Fruit fly (Drosophila melanogaster) whole organism, embryonic: Measurements from ENCODE around the gene CG43731.

Source experiments
- B-H2 ChIP-seq: fragments of 200-800 bp; sonication (Bioruptor generic); optimal IDR thresholded peaks from 2 replicates; lab custom pipeline; 2018; ENCODE audit warnings: missing biosample characterization, mild to moderate bottlenecking, missing genetic modification characterization
- CG10274 ChIP-seq: fragments of 200-800 bp; sonication (Bioruptor generic); optimal IDR thresholded peaks from 3 replicates; lab custom pipeline; 2017; ENCODE audit warnings: missing biosample characterization, mild to moderate bottlenecking, missing genetic modification characterization
- CG11504 ChIP-seq: fragments of 200-800 bp; sonication (Bioruptor generic); optimal IDR thresholded peaks from 3 replicates; lab custom pipeline; 2019; ENCODE audit warnings: missing biosample characterization, mild to moderate bottlenecking, missing genetic modification characterization, moderate library complexity
- CG11560 ChIP-seq: fragments of 200-800 bp; sonication (Bioruptor generic); IDR thresholded peaks from 3 replicates; pipeline ENCODE4 v1.3.6; 2022; ENCODE audit warnings: missing biosample characterization, missing genetic modification characterization
- CG12071 ChIP-seq: fragments of 200-800 bp; sonication (Bioruptor generic); optimal IDR thresholded peaks from 3 replicates; lab custom pipeline; 2018; ENCODE audit warnings: missing biosample characterization, mild to moderate bottlenecking, missing genetic modification characterization
- CG12391 ChIP-seq: fragments of 200-800 bp; sonication (Bioruptor generic); optimal IDR thresholded peaks from 3 replicates; lab custom pipeline; 2018; ENCODE audit warnings: missing biosample characterization, mild to moderate bottlenecking, missing genetic modification characterization, moderate library complexity
- CG13624 ChIP-seq: fragments of 200-800 bp; sonication (Bioruptor generic); optimal IDR thresholded peaks from 2 replicates; lab custom pipeline; 2016; ENCODE audit warnings: missing biosample characterization, missing genetic modification characterization
- CG13775 ChIP-seq: fragments of 200-800 bp; sonication (Bioruptor generic); optimal IDR thresholded peaks from 3 replicates; lab custom pipeline; 2017; ENCODE audit warnings: missing biosample characterization, mild to moderate bottlenecking, missing genetic modification characterization
- CG16779 ChIP-seq: fragments of 200-800 bp; sonication (Bioruptor generic); IDR thresholded peaks from 2 replicates; pipeline ENCODE4 v1.3.6; 2022; ENCODE audit warnings: missing biosample characterization, missing genetic modification characterization
- CG30431 ChIP-seq: fragments of 200-800 bp; sonication (Bioruptor generic); optimal IDR thresholded peaks from 2 replicates; lab custom pipeline; 2017; ENCODE audit warnings: missing biosample characterization, missing genetic modification characterization
- CG34224 ChIP-seq: fragments of 200-800 bp; sonication (Bioruptor generic); IDR thresholded peaks from 3 replicates; pipeline ENCODE4 v1.3.6; 2022; ENCODE audit warnings: missing biosample characterization, missing genetic modification characterization; ENCODE audit not compliant: partially characterized antibody
- CG3838 ChIP-seq: fragments of 200-800 bp; sonication (Bioruptor generic); optimal IDR thresholded peaks from 3 replicates; lab custom pipeline; 2016; ENCODE audit warnings: missing biosample characterization, missing genetic modification characterization
- CG42726 ChIP-seq: fragments of 200-800 bp; sonication (Bioruptor generic); IDR thresholded peaks from 2 replicates; pipeline ENCODE4 v1.3.6; 2022; ENCODE audit warnings: missing biosample characterization, missing genetic modification characterization; ENCODE audit not compliant: partially characterized antibody
- CG4404 ChIP-seq: fragments of 200-800 bp; sonication (Bioruptor generic); IDR thresholded peaks from 2 replicates; pipeline ENCODE4 v1.3.6; 2022; ENCODE audit warnings: missing biosample characterization, missing genetic modification characterization
- CG6791 ChIP-seq: fragments of 200-800 bp; sonication (Bioruptor generic); IDR thresholded peaks from 3 replicates; pipeline ENCODE4 v1.3.6; 2022; ENCODE audit warnings: missing biosample characterization, missing genetic modification characterization; ENCODE audit not compliant: partially characterized antibody
- CG7745 ChIP-seq: fragments of 200-800 bp; sonication (Bioruptor generic); optimal IDR thresholded peaks from 2 replicates; lab custom pipeline; 2018; ENCODE audit warnings: missing biosample characterization, mild to moderate bottlenecking, missing genetic modification characterization, moderate library complexity
- D ChIP-seq, 2 experiments: fragments of 200-800 bp in 1 of 2; fragments of >200 bp in 1 of 2; sonication (Bioruptor generic) in 1 of 2; optimal IDR thresholded peaks; 2 replicates in 1 of 2; 3 replicates in 1 of 2; lab custom pipeline; 2017; ENCODE audit warnings: mild to moderate bottlenecking in 1 of 2, missing biosample characterization in 1 of 2, missing genetic modification characterization in 1 of 2, missing genetic modification reagents in 1 of 2
- Dbx ChIP-seq: fragments of 200-800 bp; sonication (Bioruptor generic); IDR thresholded peaks from 3 replicates; pipeline ENCODE4 v1.3.6; 2022; ENCODE audit warnings: missing biosample characterization, missing genetic modification characterization
- Dp ChIP-seq: fragments of 200-800 bp; sonication (Bioruptor generic); optimal IDR thresholded peaks from 2 replicates; lab custom pipeline; 2018; ENCODE audit warnings: missing biosample characterization, mild to moderate bottlenecking, missing genetic modification characterization, moderate library complexity
- E2f2 ChIP-seq: fragments of 200-800 bp; sonication (Bioruptor generic); IDR thresholded peaks from 2 replicates; pipeline ENCODE4 v1.3.6; 2022; ENCODE audit warnings: missing biosample characterization, missing genetic modification characterization
- Fer3 ChIP-seq: fragments of 200-800 bp; sonication (Bioruptor generic); optimal IDR thresholded peaks from 2 replicates; lab custom pipeline; 2018; ENCODE audit warnings: missing biosample characterization, mild to moderate bottlenecking, missing genetic modification characterization, moderate library complexity
- Gsc ChIP-seq: fragments of 200-800 bp; sonication (Bioruptor generic); IDR thresholded peaks from 2 replicates; pipeline ENCODE4 v1.3.6; 2022; ENCODE audit warnings: missing biosample characterization, missing genetic modification characterization
- HmgZ ChIP-seq: fragments of 200-800 bp; sonication (Bioruptor generic); optimal IDR thresholded peaks from 2 replicates; lab custom pipeline; 2018; ENCODE audit warnings: missing biosample characterization, mild to moderate bottlenecking, missing genetic modification characterization
- Oaz ChIP-seq: fragments of 200-800 bp; sonication (Bioruptor generic); IDR thresholded peaks from 2 replicates; pipeline ENCODE4 v1.3.6; 2022; ENCODE audit warnings: missing biosample characterization, missing genetic modification characterization
- Oli ChIP-seq: fragments of 200-800 bp; sonication (Bioruptor generic); optimal IDR thresholded peaks from 2 replicates; lab custom pipeline; 2018; ENCODE audit warnings: missing biosample characterization, mild to moderate bottlenecking, missing genetic modification characterization, moderate library complexity
- Optix ChIP-seq: fragments of 200-800 bp; sonication (Bioruptor generic); IDR thresholded peaks from 3 replicates; pipeline ENCODE4 v1.3.6; 2022; ENCODE audit warnings: missing biosample characterization, missing genetic modification characterization
- Side ChIP-seq: fragments of 200-800 bp; sonication (Bioruptor generic); optimal IDR thresholded peaks from 2 replicates; lab custom pipeline; 2016; ENCODE audit warnings: missing biosample characterization, missing genetic modification characterization
- Sry-δ ChIP-seq: fragments of 200-800 bp; sonication (Bioruptor generic); optimal IDR thresholded peaks from 2 replicates; lab custom pipeline; 2016; ENCODE audit warnings: missing biosample characterization, missing genetic modification characterization
- Vsx1 ChIP-seq: fragments of 200-800 bp; sonication (Bioruptor generic); optimal IDR thresholded peaks from 2 replicates; lab custom pipeline; 2017; ENCODE audit warnings: missing biosample characterization, mild to moderate bottlenecking, missing genetic modification characterization, missing genetic modification reagents
- YL-1 ChIP-seq: fragments of 200-800 bp; sonication (Bioruptor generic); optimal IDR thresholded peaks from 3 replicates; lab custom pipeline; 2017; ENCODE audit warnings: missing biosample characterization, mild to moderate bottlenecking, missing genetic modification characterization
- abd-A ChIP-seq: fragments of 200-800 bp; sonication (Bioruptor generic); optimal IDR thresholded peaks from 3 replicates; lab custom pipeline; 2019; ENCODE audit warnings: missing biosample characterization, mild to moderate bottlenecking, missing genetic modification characterization, moderate library complexity
- aop ChIP-seq: fragments of 200-800 bp; sonication (Bioruptor generic); IDR thresholded peaks from 2 replicates; pipeline ENCODE4 v1.3.6; 2022; ENCODE audit warnings: missing biosample characterization, missing genetic modification characterization
- ase ChIP-seq: fragments of 200-800 bp; sonication (Bioruptor generic); IDR thresholded peaks from 3 replicates; pipeline ENCODE4 v1.3.6; 2022; ENCODE audit warnings: missing biosample characterization, missing genetic modification characterization
- ash1 ChIP-seq: fragments of 200-800 bp; sonication (Bioruptor generic); optimal IDR thresholded peaks from 2 replicates; lab custom pipeline; 2018; ENCODE audit warnings: missing biosample characterization, mild to moderate bottlenecking, missing genetic modification characterization
- bowl ChIP-seq: fragments of 200-800 bp; sonication (Bioruptor generic); IDR thresholded peaks from 2 replicates; pipeline ENCODE4 v1.3.6; 2022; ENCODE audit warnings: missing biosample characterization, missing genetic modification characterization
- eve ChIP-seq, 2 experiments: fragments of >200 bp; optimal IDR thresholded peaks; 2 replicates each; lab custom pipeline; 2017; ENCODE audit warnings: missing biosample characterization in 2 of 2, missing genetic modification characterization in 2 of 2
- fru ChIP-seq: fragments of >200 bp; optimal IDR thresholded peaks from 2 replicates; lab custom pipeline; 2017
- gro ChIP-seq: fragments of 200-800 bp; sonication (Bioruptor generic); optimal IDR thresholded peaks from 2 replicates; lab custom pipeline; 2016; ENCODE audit warnings: missing biosample characterization, missing genetic modification characterization
- inv ChIP-seq: fragments of 200-800 bp; sonication (Bioruptor generic); IDR thresholded peaks from 2 replicates; pipeline ENCODE4 v1.3.6; 2022; ENCODE audit warnings: missing biosample characterization, missing genetic modification characterization; ENCODE audit not compliant: partially characterized antibody
- kah ChIP-seq: fragments of 200-800 bp; sonication (Bioruptor generic); optimal IDR thresholded peaks from 2 replicates; lab custom pipeline; 2018; ENCODE audit warnings: missing biosample characterization, mild to moderate bottlenecking, missing genetic modification characterization
- ken ChIP-seq: fragments of 200-800 bp; sonication (Bioruptor generic); IDR thresholded peaks from 3 replicates; pipeline ENCODE4 v1.3.6; 2022; ENCODE audit warnings: missing biosample characterization, missing genetic modification characterization
- lab ChIP-seq: fragments of 200-800 bp; sonication (Bioruptor generic); optimal IDR thresholded peaks from 3 replicates; lab custom pipeline; 2017; ENCODE audit warnings: missing biosample characterization, missing genetic modification characterization, mild to moderate bottlenecking, moderate library complexity, missing genetic modification reagents
- lilli ChIP-seq: fragments of 200-800 bp; sonication (Bioruptor generic); optimal IDR thresholded peaks from 3 replicates; lab custom pipeline; 2016; ENCODE audit warnings: missing biosample characterization, missing genetic modification characterization
- luna ChIP-seq: fragments of 200-800 bp; sonication (Bioruptor generic); optimal IDR thresholded peaks from 2 replicates; lab custom pipeline; 2016; ENCODE audit warnings: missing biosample characterization, missing genetic modification characterization
- oc ChIP-seq: fragments of 200-800 bp; sonication (Bioruptor generic); optimal IDR thresholded peaks from 2 replicates; lab custom pipeline; 2018; ENCODE audit warnings: missing biosample characterization, mild to moderate bottlenecking, missing genetic modification characterization, moderate library complexity
- slou ChIP-seq: fragments of 200-800 bp; sonication (Bioruptor generic); optimal IDR thresholded peaks from 3 replicates; lab custom pipeline; 2016; ENCODE audit warnings: missing biosample characterization, missing genetic modification characterization
- tup ChIP-seq: fragments of 200-800 bp; sonication (Bioruptor generic); optimal IDR thresholded peaks from 2 replicates; lab custom pipeline; 2016; ENCODE audit warnings: missing biosample characterization, mild to moderate bottlenecking, missing genetic modification characterization, moderate library complexity
- vfl ChIP-seq: fragments of 200-800 bp; sonication (Bioruptor generic); optimal IDR thresholded peaks from 2 replicates; lab custom pipeline; 2016; ENCODE audit warnings: missing biosample characterization, missing genetic modification characterization
- zen2 ChIP-seq: fragments of 200-800 bp; sonication (Bioruptor generic); IDR thresholded peaks from 3 replicates; pipeline ENCODE4 v1.3.6; 2022; ENCODE audit warnings: missing biosample characterization, missing genetic modification characterization; ENCODE audit not compliant: partially characterized antibody
- zfh2 ChIP-seq: fragments of 200-800 bp; sonication (Bioruptor generic); optimal IDR thresholded peaks from 2 replicates; lab custom pipeline; 2016; ENCODE audit warnings: missing biosample characterization, missing genetic modification characterization

CG43731 gene

dm6 chr2L:19114183-19114776, 12.4 kb downstream of the CG43731 start, which contains the start of gene CG10561 (continued):
- TF ChIP-seq D (optimal IDR thresholded peaks at IDR 0.05; lab: Kevin White, UChicago) (no peak), D (GFP tag; optimal IDR thresholded peaks at IDR 0.05; lab: Kevin White, UChicago) (no peak), Optix (GFP tag; lab: Robert Waterston, UW) (no peak), Sry-δ (GFP tag; lab: Kevin White, UChicago) (peak; percentile 88), CG13775 (GFP tag; lab: Kevin White, UChicago) (no peak), HmgZ (peak; percentile 26), CG16779 (no peak), Vsx1 (no peak), slou (GFP tag; lab: Kevin White, UChicago) (no peak), aop (GFP tag; lab: Robert Waterston, UW) (no peak), CG13624 (GFP tag; lab: Kevin White, UChicago) (no peak), Gsc (no peak), CG7745 (no peak), CG4404 (no peak), CG12071 (GFP tag; lab: Kevin White, UChicago) (no peak), gro (GFP tag; lab: Kevin White, UChicago) (no peak), inv (GFP tag; lab: Robert Waterston, UW) (0 out of 2 replicates have a peak, but pooled peaks have one; percentile 24), bowl (GFP tag; lab: Robert Waterston, UW) (no peak), CG12391 (tag; lab: Kevin White, UChicago) (no peak), Dbx (GFP tag; lab: Robert Waterston, UW) (no peak), lab (GFP tag; lab: Kevin White, UChicago) (no peak), lilli (no peak), oc (tag; lab: Kevin White, UChicago) (no peak), tup (no peak), zfh2 (no peak), Dp (peak; percentile 95), fru (lab: Kevin White, UChicago) (no peak), vfl (no peak), Side (no peak), CG10274 (GFP tag; lab: Kevin White, UChicago) (no peak), CG34224 (GFP tag; lab: Robert Waterston, UW) (peak; percentile 88), kah (GFP tag; lab: Kevin White, UChicago) (peak; percentile 69), B-H2 (GFP tag; lab: Kevin White, UChicago) (no peak), Fer3 (tag; lab: Kevin White, UChicago) (no peak), Oaz (no peak), CG42726 (no peak; the same call in 1 of the 2 replicates), CG11560 (tag; lab: Robert Waterston, UW) (no peak), Oli (tag; lab: Kevin White, UChicago) (no peak), ash1 (GFP tag; lab: Kevin White, UChicago) (no peak), YL-1 (GFP tag; lab: Kevin White, UChicago) (peak; percentile 35), ken (GFP tag; lab: Robert Waterston, UW) (no peak), abd-A (tag; lab: Kevin White, UChicago) (no peak), E2f2 (peak; percentile 97), CG6791 (peak; percentile 76), luna (no peak), eve (GFP tag; optimal IDR thresholded peaks at IDR 0.05; lab: Kevin White, UChicago) (no peak), CG30431 (GFP tag; lab: Kevin White, UChicago) (no peak), zen2 (GFP tag; lab: Robert Waterston, UW) (peak; percentile 80), ase (no peak), CG11504 (tag; lab: Kevin White, UChicago) (peak; percentile 28), CG3838 (GFP tag; lab: Kevin White, UChicago) (no peak)
